Fruit fly (Drosophila melanogaster): ENCODE measurements around the gene ovo.

The ovo gene

DNA sequence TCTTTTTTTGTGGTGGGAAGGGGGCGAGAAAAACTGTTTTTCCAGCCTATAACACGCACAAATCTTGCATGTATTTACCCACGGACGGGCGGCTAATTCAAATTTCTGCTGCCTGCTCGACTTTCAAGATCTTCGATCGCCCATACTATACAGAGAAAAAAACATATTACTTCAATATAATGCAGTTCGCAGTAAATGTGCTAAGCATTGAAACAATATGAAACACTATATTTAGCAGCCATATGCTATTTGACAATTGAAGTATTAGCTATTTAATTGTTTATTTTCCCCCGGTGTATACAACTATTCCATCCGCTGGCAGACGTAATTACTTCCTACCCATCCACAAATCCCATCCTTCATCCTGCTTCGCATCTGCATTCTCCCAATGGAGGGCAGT is 33.4 kb upstream of the ovo start:
- TF ChIP-seq CG8301 (tag; optimal IDR thresholded peaks at IDR 0.05) (peak; percentile 50), CG4496 (GFP tag; IDR thresholded peaks at IDR 0.05) (peak; percentile 68; the same call in 2 of the 3 replicates), Snoo (tag; optimal IDR thresholded peaks at IDR 0.05) (no peak), CG10348 (GFP tag; IDR thresholded peaks at IDR 0.05) (no peak), CG14655 (GFP tag; optimal IDR thresholded peaks at IDR 0.05) (peak; percentile 71), Ets98B (GFP tag; IDR thresholded peaks at IDR 0.05) (peak; percentile 17; the same call in 1 of the 2 replicates), CG9948 (tag; optimal IDR thresholded peaks at IDR 0.05) (peak; percentile 27), CG17806 (tag; optimal IDR thresholded peaks at IDR 0.05) (peak; percentile 29)

DNA sequence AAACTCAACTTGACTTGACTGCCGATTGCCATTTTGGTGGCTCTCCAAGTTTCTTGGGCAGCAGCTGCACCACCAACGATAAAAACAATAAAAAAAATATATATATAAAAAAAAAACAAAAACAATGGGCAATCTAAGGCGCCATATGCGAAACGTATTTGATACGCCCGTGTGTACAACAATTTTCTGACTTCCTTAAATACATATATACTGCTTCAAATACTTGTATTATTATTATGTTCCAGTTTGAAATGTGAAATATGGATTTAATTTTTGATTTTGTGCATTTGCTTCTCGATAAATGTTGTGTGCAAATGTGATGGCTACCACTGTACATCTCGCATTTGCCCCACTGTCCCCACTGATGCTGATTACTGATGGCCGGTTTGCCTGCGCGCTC is 29.0 kb upstream of the ovo start:
- peak; percentile 53 for TF ChIP-seq CG14655 (GFP tag; optimal IDR thresholded peaks at IDR 0.05)
- no peak for TF ChIP-seq gl (tag; optimal IDR thresholded peaks at IDR 0.05)
- peak; percentile 19 for TF ChIP-seq CG8301 (tag; optimal IDR thresholded peaks at IDR 0.05)
- peak; percentile 36; the same call in 1 of the 3 replicates for TF ChIP-seq CG4496 (GFP tag; IDR thresholded peaks at IDR 0.05)

DNA sequence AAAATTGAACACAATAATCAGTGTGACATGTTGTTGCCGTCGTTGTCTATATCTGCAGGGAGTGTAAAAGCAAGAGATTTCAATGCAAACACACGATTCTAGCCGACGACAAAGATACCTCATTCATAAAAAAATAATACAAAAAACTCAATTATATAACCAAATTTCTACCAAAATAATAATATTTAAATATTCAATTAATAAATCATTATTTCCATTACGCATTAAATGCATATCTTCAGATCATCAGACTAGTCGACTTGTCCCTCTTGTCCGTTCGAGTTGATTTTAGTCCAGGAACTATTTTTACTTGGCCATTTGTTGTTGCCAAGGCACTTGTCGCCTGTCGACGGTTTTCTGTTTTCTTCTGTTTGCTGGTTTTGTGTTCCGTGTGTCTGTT is 28.0 kb upstream of the ovo start:
- peak; percentile 60 for TF ChIP-seq CG8301 (tag; optimal IDR thresholded peaks at IDR 0.05)
- no peak for TF ChIP-seq EcR (GFP tag; optimal IDR thresholded peaks at IDR 0.05)
- TF ChIP-seq D1 (tag; optimal IDR thresholded peaks at IDR 0.05) = peak; percentile 53
- peak; percentile 77 for TF ChIP-seq CG34367 (tag; optimal IDR thresholded peaks at IDR 0.05)
- peak; percentile 85 for TF ChIP-seq CG8159 (tag; optimal IDR thresholded peaks at IDR 0.05)
- TF ChIP-seq Pif1B (GFP tag; optimal IDR thresholded peaks at IDR 0.05) = peak; percentile 50
- peak; percentile 52; the same call in 1 of the 2 replicates for TF ChIP-seq CG12605 (GFP tag; IDR thresholded peaks at IDR 0.05)
- TF ChIP-seq rn (GFP tag; IDR thresholded peaks at IDR 0.05) = no peak
- no peak for TF ChIP-seq Snoo (tag; optimal IDR thresholded peaks at IDR 0.05)
- no peak for TF ChIP-seq CG4496 (GFP tag; IDR thresholded peaks at IDR 0.05)
- TF ChIP-seq fd96Ca (GFP tag; IDR thresholded peaks at IDR 0.05) = no peak
- peak; percentile 86 for TF ChIP-seq CG9948 (tag; optimal IDR thresholded peaks at IDR 0.05)
- TF ChIP-seq CG32121 (GFP tag; IDR thresholded peaks at IDR 0.05) = no peak
- TF ChIP-seq CG15710 (tag; optimal IDR thresholded peaks at IDR 0.05) = peak; percentile 79
- TF ChIP-seq CG13204 (GFP tag; optimal IDR thresholded peaks at IDR 0.05) = no peak
- TF ChIP-seq CG17806 (tag; optimal IDR thresholded peaks at IDR 0.05) = peak; percentile 82
- peak; percentile 51 for TF ChIP-seq gl (tag; optimal IDR thresholded peaks at IDR 0.05)
- TF ChIP-seq Ets98B (GFP tag; IDR thresholded peaks at IDR 0.05) = peak; percentile 12; the same call in 1 of the 2 replicates
- TF ChIP-seq CG14655 (GFP tag; optimal IDR thresholded peaks at IDR 0.05) = peak; percentile 74
- TF ChIP-seq CG10348 (GFP tag; IDR thresholded peaks at IDR 0.05) = no peak
- TF ChIP-seq Pif1A (GFP tag; optimal IDR thresholded peaks at IDR 0.05) = peak; percentile 35

DNA sequence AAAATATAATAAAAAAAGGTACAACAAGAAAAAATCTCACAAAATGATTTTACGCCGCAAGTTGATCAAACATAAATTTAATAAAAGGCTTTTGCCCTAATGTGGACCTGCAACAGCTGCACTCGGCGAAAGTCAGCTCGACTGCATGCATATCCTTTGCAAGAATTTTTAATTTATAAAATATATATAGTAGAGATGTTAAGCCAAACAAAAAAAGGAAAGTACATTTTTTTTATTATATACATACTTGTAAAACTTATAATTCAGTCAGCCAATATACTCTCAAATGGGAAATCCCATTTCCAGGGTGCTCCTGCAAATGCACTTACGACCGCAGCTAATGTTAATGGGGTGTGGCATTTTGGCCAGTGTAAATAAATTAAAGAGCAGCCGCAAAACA is 22.8 kb upstream of the ovo start:
- no peak for TF ChIP-seq CG15710 (tag; optimal IDR thresholded peaks at IDR 0.05)
- TF ChIP-seq Ets98B (GFP tag; IDR thresholded peaks at IDR 0.05) = no peak
- TF ChIP-seq gl (tag; optimal IDR thresholded peaks at IDR 0.05) = no peak
- no peak for TF ChIP-seq CG8159 (tag; optimal IDR thresholded peaks at IDR 0.05)
- TF ChIP-seq CG32121 (GFP tag; IDR thresholded peaks at IDR 0.05) = no peak
- peak; percentile 10 for TF ChIP-seq CG14655 (GFP tag; optimal IDR thresholded peaks at IDR 0.05)
- TF ChIP-seq CG17806 (tag; optimal IDR thresholded peaks at IDR 0.05) = peak; percentile 12
- TF ChIP-seq Snoo (tag; optimal IDR thresholded peaks at IDR 0.05) = peak; percentile 66
- peak; percentile 4 for TF ChIP-seq Pif1A (GFP tag; optimal IDR thresholded peaks at IDR 0.05)
- TF ChIP-seq CG12605 (GFP tag; IDR thresholded peaks at IDR 0.05) = no peak
- TF ChIP-seq Pif1B (GFP tag; optimal IDR thresholded peaks at IDR 0.05) = peak; percentile 44
- TF ChIP-seq D1 (tag; optimal IDR thresholded peaks at IDR 0.05) = no peak
- no peak for TF ChIP-seq CG13204 (GFP tag; optimal IDR thresholded peaks at IDR 0.05)
- TF ChIP-seq fd96Ca (GFP tag; IDR thresholded peaks at IDR 0.05) = no peak
- TF ChIP-seq CG34367 (tag; optimal IDR thresholded peaks at IDR 0.05) = no peak
- TF ChIP-seq CG9948 (tag; optimal IDR thresholded peaks at IDR 0.05) = peak; percentile 14
- TF ChIP-seq CG4496 (GFP tag; IDR thresholded peaks at IDR 0.05) = no peak
- TF ChIP-seq CG8301 (tag; optimal IDR thresholded peaks at IDR 0.05) = no peak
- no peak for TF ChIP-seq EcR (GFP tag; optimal IDR thresholded peaks at IDR 0.05)
- TF ChIP-seq CG10348 (GFP tag; IDR thresholded peaks at IDR 0.05) = no peak
- no peak for TF ChIP-seq rn (GFP tag; IDR thresholded peaks at IDR 0.05)

DNA sequence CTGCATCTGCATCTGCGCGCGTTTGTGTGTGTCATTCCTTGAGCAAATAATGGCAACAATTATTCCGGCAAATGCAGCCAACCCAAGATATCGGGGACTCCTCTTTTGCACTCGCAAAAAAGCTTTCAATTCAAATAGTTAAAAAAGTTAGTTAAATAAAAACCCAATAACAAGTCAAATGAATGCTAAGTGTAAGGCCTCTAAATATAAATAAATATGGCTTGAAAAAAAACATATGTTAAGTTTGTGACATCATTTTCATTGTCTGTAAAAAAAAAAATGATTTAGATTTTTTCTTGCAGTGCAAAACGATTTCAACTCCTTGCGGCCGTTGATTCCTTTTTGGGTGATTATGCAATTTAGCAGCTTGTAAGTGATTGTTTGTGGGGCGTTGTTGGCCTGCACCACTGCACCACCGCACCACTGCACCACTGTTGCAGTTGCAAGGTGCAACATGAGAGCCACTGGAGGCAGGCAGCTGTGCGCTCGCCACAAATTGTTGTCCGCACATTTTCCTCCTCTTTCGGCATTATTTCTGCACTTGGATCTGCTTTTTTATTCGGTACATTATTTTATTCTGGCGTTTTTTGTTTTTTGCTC is 21.9 kb upstream of the ovo start:
- no peak for TF ChIP-seq CG32121 (GFP tag; IDR thresholded peaks at IDR 0.05)
- TF ChIP-seq CG4496 (GFP tag; IDR thresholded peaks at IDR 0.05) = peak; percentile 54; the same call in 1 of the 3 replicates
- peak; percentile 14 for TF ChIP-seq CG34367 (tag; optimal IDR thresholded peaks at IDR 0.05)
- peak; percentile 31 for TF ChIP-seq CG8159 (tag; optimal IDR thresholded peaks at IDR 0.05)
- no peak for TF ChIP-seq D1 (tag; optimal IDR thresholded peaks at IDR 0.05)
- no peak for TF ChIP-seq CG10348 (GFP tag; IDR thresholded peaks at IDR 0.05)
- TF ChIP-seq CG12605 (GFP tag; IDR thresholded peaks at IDR 0.05) = no peak
- peak; percentile 4 for TF ChIP-seq EcR (GFP tag; optimal IDR thresholded peaks at IDR 0.05)
- TF ChIP-seq rn (GFP tag; IDR thresholded peaks at IDR 0.05) = no peak
- peak; percentile 45 for TF ChIP-seq CG9948 (tag; optimal IDR thresholded peaks at IDR 0.05)
- TF ChIP-seq Ets98B (GFP tag; IDR thresholded peaks at IDR 0.05) = no peak
- TF ChIP-seq gl (tag; optimal IDR thresholded peaks at IDR 0.05) = no peak
- peak; percentile 30 for TF ChIP-seq CG17806 (tag; optimal IDR thresholded peaks at IDR 0.05)
- TF ChIP-seq CG13204 (GFP tag; optimal IDR thresholded peaks at IDR 0.05) = no peak
- TF ChIP-seq fd96Ca (GFP tag; IDR thresholded peaks at IDR 0.05) = no peak
- TF ChIP-seq Snoo (tag; optimal IDR thresholded peaks at IDR 0.05) = peak; percentile 69
- TF ChIP-seq CG14655 (GFP tag; optimal IDR thresholded peaks at IDR 0.05) = peak; percentile 45
- peak; percentile 50 for TF ChIP-seq Pif1A (GFP tag; optimal IDR thresholded peaks at IDR 0.05)
- peak; percentile 21 for TF ChIP-seq CG8301 (tag; optimal IDR thresholded peaks at IDR 0.05)
- TF ChIP-seq CG15710 (tag; optimal IDR thresholded peaks at IDR 0.05) = peak; percentile 15
- TF ChIP-seq Pif1B (GFP tag; optimal IDR thresholded peaks at IDR 0.05) = peak; percentile 41

All from whole organism, pupa.